Fruit fly (Drosophila melanogaster) whole organism, embryonic: ENCODE measurements around the gene CG16734.

Experiments
- Atf-2 ChIP-seq: fragments of 200-800 bp; sonication (Bioruptor generic); optimal IDR thresholded peaks from 2 replicates; lab custom pipeline; 2016; ENCODE audit warnings: missing biosample characterization, missing genetic modification characterization
- Atf3 ChIP-seq: fragments of 200-800 bp; sonication (Bioruptor generic); optimal IDR thresholded peaks from 3 replicates; lab custom pipeline; 2016; ENCODE audit warnings: missing biosample characterization, missing genetic modification characterization
- CG10147 ChIP-seq: fragments of 200-800 bp; sonication (Bioruptor generic); optimal IDR thresholded peaks from 2 replicates; lab custom pipeline; 2019; ENCODE audit warnings: missing biosample characterization, mild to moderate bottlenecking, missing genetic modification characterization, moderate library complexity
- CG10267 ChIP-seq: fragments of 200-800 bp; sonication (Bioruptor generic); optimal IDR thresholded peaks from 2 replicates; lab custom pipeline; 2018; ENCODE audit warnings: missing biosample characterization, mild to moderate bottlenecking, missing genetic modification characterization, moderate library complexity
- CG12071 ChIP-seq: fragments of 200-800 bp; sonication (Bioruptor generic); optimal IDR thresholded peaks from 3 replicates; lab custom pipeline; 2018; ENCODE audit warnings: missing biosample characterization, mild to moderate bottlenecking, missing genetic modification characterization
- CG17912 ChIP-seq: fragments of 200-800 bp; sonication (Bioruptor generic); optimal IDR thresholded peaks from 2 replicates; lab custom pipeline; 2018; ENCODE audit warnings: missing biosample characterization, mild to moderate bottlenecking, missing genetic modification characterization
- CG18599 ChIP-seq: fragments of 200-800 bp; sonication (Bioruptor generic); optimal IDR thresholded peaks from 3 replicates; lab custom pipeline; 2017; ENCODE audit warnings: missing biosample characterization, missing genetic modification characterization, mild to moderate bottlenecking, moderate library complexity, missing genetic modification reagents
- CG2129 ChIP-seq: fragments of 200-800 bp; sonication (Bioruptor generic); IDR thresholded peaks from 2 replicates; pipeline ENCODE4 v1.3.6; 2022; ENCODE audit warnings: missing biosample characterization, missing genetic modification characterization; ENCODE audit not compliant: partially characterized antibody
- CG31224 ChIP-seq: fragments of 200-800 bp; sonication (Bioruptor generic); IDR thresholded peaks from 2 replicates; pipeline ENCODE4 v1.3.6; 2022; ENCODE audit warnings: missing biosample characterization, missing genetic modification characterization
- CG31365 ChIP-seq: fragments of 200-800 bp; sonication (Bioruptor generic); optimal IDR thresholded peaks from 2 replicates; lab custom pipeline; 2018; ENCODE audit warnings: missing biosample characterization, mild to moderate bottlenecking, missing genetic modification characterization
- CG32772 ChIP-seq: fragments of 200-800 bp; sonication (Bioruptor generic); IDR thresholded peaks from 2 replicates; pipeline ENCODE4 v1.3.6; 2022; ENCODE audit warnings: missing biosample characterization, missing genetic modification characterization
- CG4854 ChIP-seq: fragments of 200-800 bp; sonication (Bioruptor generic); optimal IDR thresholded peaks from 2 replicates; lab custom pipeline; 2016; ENCODE audit warnings: missing biosample characterization, missing genetic modification characterization, inconsistent platforms
- CG9437 ChIP-seq: fragments of 200-800 bp; sonication (Bioruptor generic); optimal IDR thresholded peaks from 2 replicates; lab custom pipeline; 2018; ENCODE audit warnings: missing biosample characterization, mild to moderate bottlenecking, missing genetic modification characterization
- D19B ChIP-seq: fragments of 200-800 bp; sonication (Bioruptor generic); optimal IDR thresholded peaks from 2 replicates; lab custom pipeline; 2017; ENCODE audit warnings: missing biosample characterization, mild to moderate bottlenecking, missing genetic modification characterization
- Dfd ChIP-seq, 2 experiments: fragments of >200 bp; optimal IDR thresholded peaks; 2 replicates each; lab custom pipeline; 2017; ENCODE audit warnings: missing biosample characterization in 2 of 2, missing genetic modification characterization in 2 of 2
- Ets65A ChIP-seq: fragments of 200-800 bp; sonication (Bioruptor generic); peaks from one replicate; lab custom pipeline; 2016; ENCODE audit warnings: missing biosample characterization, missing genetic modification characterization
- HHEX ChIP-seq: fragments of 200-800 bp; sonication (Bioruptor generic); optimal IDR thresholded peaks from 3 replicates; lab custom pipeline; 2017; ENCODE audit warnings: missing biosample characterization, mild to moderate bottlenecking, missing genetic modification characterization, missing genetic modification reagents
- HmgD ChIP-seq: fragments of 200-800 bp; sonication (Bioruptor generic); optimal IDR thresholded peaks from 3 replicates; lab custom pipeline; 2016; ENCODE audit warnings: missing biosample characterization, missing genetic modification characterization
- Hsf ChIP-seq: fragments of 200-800 bp; sonication (Bioruptor generic); optimal IDR thresholded peaks from 3 replicates; lab custom pipeline; 2016; ENCODE audit warnings: missing biosample characterization, missing genetic modification characterization
- Jarid2 ChIP-seq: fragments of 200-800 bp; sonication (Bioruptor generic); optimal IDR thresholded peaks from 3 replicates; lab custom pipeline; 2017; ENCODE audit warnings: mild to moderate bottlenecking, missing biosample characterization, missing genetic modification reagents, missing genetic modification characterization
- Max ChIP-seq: fragments of 200-800 bp; sonication (Bioruptor generic); optimal IDR thresholded peaks from 2 replicates; lab custom pipeline; 2016; ENCODE audit warnings: missing biosample characterization, mild to moderate bottlenecking, missing genetic modification characterization
- Myb ChIP-seq: fragments of 200-800 bp; sonication (Bioruptor generic); optimal IDR thresholded peaks from 2 replicates; lab custom pipeline; 2016; ENCODE audit warnings: missing biosample characterization, missing genetic modification characterization
- Scr ChIP-seq: fragments of 200-800 bp; sonication (Bioruptor generic); IDR thresholded peaks from 2 replicates; pipeline ENCODE4 v1.3.6; 2022; ENCODE audit warnings: missing biosample characterization, missing genetic modification characterization; ENCODE audit not compliant: partially characterized antibody
- Spps ChIP-seq: fragments of 200-800 bp; sonication (Bioruptor generic); optimal IDR thresholded peaks from 2 replicates; lab custom pipeline; 2018; ENCODE audit warnings: missing biosample characterization, mild to moderate bottlenecking, missing genetic modification characterization
- Sry-β ChIP-seq: fragments of 200-800 bp; sonication (Bioruptor generic); optimal IDR thresholded peaks from 2 replicates; lab custom pipeline; 2018; ENCODE audit warnings: missing biosample characterization, mild to moderate bottlenecking, missing genetic modification characterization, moderate library complexity
- TFAM ChIP-seq: fragments of 200-800 bp; sonication (Bioruptor generic); optimal IDR thresholded peaks from 2 replicates; lab custom pipeline; 2017; ENCODE audit warnings: missing biosample characterization, missing genetic modification characterization, inconsistent platforms
- Trl ChIP-seq, 3 experiments: fragments of >200 bp in 2 of 3; fragments of 200-800 bp in 1 of 3; sonication (Bioruptor generic) in 1 of 3; optimal IDR thresholded peaks; 2 replicates in 1 of 3; 3 replicates in 2 of 3; lab custom pipeline; 2016 to 2017; ENCODE audit warnings: missing biosample characterization in 1 of 3, missing genetic modification characterization in 1 of 3
- al ChIP-seq: fragments of 200-800 bp; sonication (Bioruptor generic); IDR thresholded peaks from 2 replicates; pipeline ENCODE4 v1.3.6; 2022; ENCODE audit warnings: missing biosample characterization, missing genetic modification characterization
- dm ChIP-seq: fragments of 200-800 bp; sonication (Bioruptor generic); optimal IDR thresholded peaks from 3 replicates; lab custom pipeline; 2016; ENCODE audit warnings: missing biosample characterization, missing genetic modification characterization
- emc ChIP-seq: fragments of 200-800 bp; sonication (Bioruptor generic); optimal IDR thresholded peaks from 2 replicates; lab custom pipeline; 2016; ENCODE audit warnings: missing biosample characterization, missing genetic modification characterization
- esg ChIP-seq: fragments of 200-800 bp; sonication (Bioruptor generic); conservative IDR thresholded peaks from 2 replicates; pipeline ENCODE4 v1.3.6; 2022; ENCODE audit warnings: missing biosample characterization, missing genetic modification characterization
- fd102C ChIP-seq: fragments of 200-800 bp; sonication (Bioruptor generic); optimal IDR thresholded peaks from 2 replicates; lab custom pipeline; 2018; ENCODE audit warnings: missing biosample characterization, mild to moderate bottlenecking, missing genetic modification characterization, moderate library complexity
- gce ChIP-seq: fragments of 200-800 bp; sonication (Bioruptor generic); IDR thresholded peaks from 3 replicates; pipeline ENCODE4 v1.3.6; 2022; ENCODE audit warnings: missing biosample characterization, missing genetic modification characterization
- her ChIP-seq: fragments of 200-800 bp; sonication (Bioruptor generic); optimal IDR thresholded peaks from 2 replicates; lab custom pipeline; 2016; ENCODE audit warnings: missing biosample characterization, missing genetic modification characterization
- inv ChIP-seq: fragments of 200-800 bp; sonication (Bioruptor generic); IDR thresholded peaks from 2 replicates; pipeline ENCODE4 v1.3.6; 2022; ENCODE audit warnings: missing biosample characterization, missing genetic modification characterization; ENCODE audit not compliant: partially characterized antibody
- lbe ChIP-seq: fragments of 200-800 bp; sonication (Bioruptor generic); optimal IDR thresholded peaks from 2 replicates; lab custom pipeline; 2016; ENCODE audit warnings: missing biosample characterization, mild to moderate bottlenecking, missing genetic modification characterization
- lov ChIP-seq, 2 experiments: fragments of 200-800 bp in 1 of 2; fragments of >200 bp in 1 of 2; sonication (Bioruptor generic) in 1 of 2; IDR thresholded peaks in 1 of 2; optimal IDR thresholded peaks in 1 of 2; 2 replicates in 1 of 2; 3 replicates in 1 of 2; pipeline versions ENCODE4 v1.3.6 to Lab custom; 2017 to 2022; ENCODE audit warnings: missing biosample characterization in 1 of 2, missing genetic modification characterization in 1 of 2
- nmo ChIP-seq: fragments of 200-800 bp; sonication (Bioruptor generic); optimal IDR thresholded peaks from 2 replicates; lab custom pipeline; 2018; ENCODE audit warnings: missing biosample characterization, mild to moderate bottlenecking, missing genetic modification characterization, moderate library complexity
- nom ChIP-seq: fragments of 200-800 bp; sonication (Bioruptor generic); optimal IDR thresholded peaks from 2 replicates; lab custom pipeline; 2017; ENCODE audit warnings: missing biosample characterization, missing genetic modification characterization, mild to moderate bottlenecking, moderate library complexity, missing genetic modification reagents
- p53 ChIP-seq: fragments of 200-800 bp; sonication (Bioruptor generic); optimal IDR thresholded peaks from 2 replicates; lab custom pipeline; 2016; ENCODE audit warnings: missing biosample characterization, missing genetic modification characterization
- pum ChIP-seq: fragments of 200-800 bp; sonication (Bioruptor generic); optimal IDR thresholded peaks from 2 replicates; lab custom pipeline; 2016; ENCODE audit warnings: missing biosample characterization, missing genetic modification characterization
- ro ChIP-seq: fragments of 200-800 bp; sonication (Bioruptor generic); IDR thresholded peaks from 2 replicates; pipeline ENCODE4 v1.3.6; 2022; ENCODE audit warnings: missing biosample characterization, missing genetic modification characterization
- ssp ChIP-seq: fragments of 200-800 bp; sonication (Bioruptor generic); IDR thresholded peaks from 2 replicates; pipeline ENCODE4 v1.3.6; 2022; ENCODE audit warnings: missing biosample characterization, missing genetic modification characterization
- stwl ChIP-seq: fragments of 200-800 bp; sonication (Bioruptor generic); optimal IDR thresholded peaks from 3 replicates; lab custom pipeline; 2018; ENCODE audit warnings: missing biosample characterization, mild to moderate bottlenecking, missing genetic modification characterization, moderate library complexity
- toy ChIP-seq: fragments of 200-800 bp; sonication (Bioruptor generic); IDR thresholded peaks from 2 replicates; pipeline ENCODE4 v1.3.6; 2022; ENCODE audit warnings: missing biosample characterization, missing genetic modification characterization
- unc-4 ChIP-seq: fragments of 200-800 bp; sonication (Bioruptor generic); IDR thresholded peaks from 2 replicates; pipeline ENCODE4 v1.3.6; 2022; ENCODE audit warnings: missing biosample characterization, missing genetic modification characterization; ENCODE audit not compliant: partially characterized antibody
- yki ChIP-seq: fragments of >200 bp; optimal IDR thresholded peaks from 3 replicates; lab custom pipeline; 2018
- zen2 ChIP-seq: fragments of 200-800 bp; sonication (Bioruptor generic); IDR thresholded peaks from 3 replicates; pipeline ENCODE4 v1.3.6; 2022; ENCODE audit warnings: missing biosample characterization, missing genetic modification characterization; ENCODE audit not compliant: partially characterized antibody
- zf30C ChIP-seq: fragments of 200-800 bp; sonication (Bioruptor generic); optimal IDR thresholded peaks from 3 replicates; lab custom pipeline; 2018; ENCODE audit warnings: missing biosample characterization, mild to moderate bottlenecking, missing genetic modification characterization

CG16734 gene

dm6 chr3R:9260421-9260973 lies 5.6 kb downstream of the CG16734 start, which contains the start of gene ATP6AP2 (continued):
- TF ChIP-seq Atf3 = no peak
- TF ChIP-seq HmgD (GFP tag; lab: Kevin White, UChicago) = no peak
- no peak for TF ChIP-seq pum
- no peak for TF ChIP-seq toy (GFP tag; lab: Robert Waterston, UW)
- peak; percentile 71 for TF ChIP-seq inv (GFP tag; lab: Robert Waterston, UW)
- TF ChIP-seq nmo (GFP tag; lab: Kevin White, UChicago) = peak; percentile 71
- TF ChIP-seq TFAM (GFP tag; lab: Kevin White, UChicago) = no peak
- no peak for TF ChIP-seq p53 (GFP tag; lab: Kevin White, UChicago)
- TF ChIP-seq CG10267 (tag; lab: Kevin White, UChicago) = peak; percentile 63
- no peak for TF ChIP-seq D19B (GFP tag; lab: Kevin White, UChicago)
- peak; percentile 48; the same call in 2 of the 3 replicates for TF ChIP-seq zen2 (GFP tag; lab: Robert Waterston, UW)
- TF ChIP-seq CG31224 (GFP tag; lab: Robert Waterston, UW) = no peak
- TF ChIP-seq zf30C (GFP tag; lab: Kevin White, UChicago) = no peak
- peak; percentile 32 for TF ChIP-seq dm (GFP tag; lab: Kevin White, UChicago)
- peak; percentile 5 for TF ChIP-seq CG4854 (GFP tag; lab: Kevin White, UChicago)
- no peak for TF ChIP-seq yki (lab: Kevin White, UChicago)
- no peak for TF ChIP-seq CG12071 (GFP tag; lab: Kevin White, UChicago)
- no peak for TF ChIP-seq lov (optimal IDR thresholded peaks at IDR 0.05; lab: Kevin White, UChicago)
- TF ChIP-seq lov (GFP tag; IDR thresholded peaks at IDR 0.05; lab: Robert Waterston, UW) = no peak
- no peak for TF ChIP-seq ssp (GFP tag; lab: Robert Waterston, UW)
- TF ChIP-seq lbe (GFP tag; lab: Kevin White, UChicago) = peak; percentile 43
- TF ChIP-seq stwl = peak; percentile 95
- no peak for TF ChIP-seq fd102C (GFP tag; lab: Kevin White, UChicago)
- no peak for TF ChIP-seq Trl (optimal IDR thresholded peaks at IDR 0.05; lab: Kevin White, UChicago)
- no peak for TF ChIP-seq Trl (GFP tag; optimal IDR thresholded peaks at IDR 0.05; lab: Kevin White, UChicago)
- TF ChIP-seq nom (GFP tag; lab: Kevin White, UChicago) = peak; percentile 17
- TF ChIP-seq CG18599 = no peak
- peak; percentile 25 for TF ChIP-seq her (GFP tag; lab: Kevin White, UChicago)
- TF ChIP-seq unc-4 = peak; percentile 78
- TF ChIP-seq HHEX (GFP tag; lab: Kevin White, UChicago) = peak; percentile 45
- TF ChIP-seq emc (GFP tag; lab: Kevin White, UChicago) = no peak
- peak; percentile 84 for TF ChIP-seq Ets65A (GFP tag; lab: Kevin White, UChicago)
- TF ChIP-seq Spps (tag; lab: Kevin White, UChicago) = no peak
- no peak for TF ChIP-seq CG10147 (GFP tag; lab: Kevin White, UChicago)
- TF ChIP-seq Atf-2 (GFP tag; lab: Kevin White, UChicago) = no peak
- TF ChIP-seq CG32772 (GFP tag; lab: Robert Waterston, UW) = 0 out of 2 replicates have a peak, but pooled peaks have one; percentile 20
- TF ChIP-seq Jarid2 (GFP tag; lab: Kevin White, UChicago) = no peak
- TF ChIP-seq esg (GFP tag; lab: Robert Waterston, UW) = no peak
- peak; percentile 50; the same call in 1 of the 2 replicates for TF ChIP-seq al (GFP tag; lab: Robert Waterston, UW)
- TF ChIP-seq Sry-β (GFP tag; lab: Kevin White, UChicago) = peak; percentile 8
- no peak for TF ChIP-seq Myb
- TF ChIP-seq CG2129 (GFP tag; lab: Robert Waterston, UW) = peak; percentile 51
- TF ChIP-seq Hsf (GFP tag; lab: Kevin White, UChicago) = peak; percentile 42
- TF ChIP-seq CG17912 = peak; percentile 74
- no peak for TF ChIP-seq CG31365 (tag; lab: Kevin White, UChicago)
- TF ChIP-seq Scr (GFP tag; lab: Robert Waterston, UW) = peak; percentile 79
- peak; percentile 47 for TF ChIP-seq Max (GFP tag; lab: Kevin White, UChicago)
- no peak for TF ChIP-seq Dfd (GFP tag; optimal IDR thresholded peaks at IDR 0.05; lab: Kevin White, UChicago)
- no peak for TF ChIP-seq CG9437 (GFP tag; lab: Kevin White, UChicago)
- TF ChIP-seq gce (GFP tag; lab: Robert Waterston, UW) = no peak
- no peak for TF ChIP-seq ro
